Worm (Caenorhabditis elegans) whole organism, L2 larva: ENCODE results near the gene F47D12.6.

Experiments used
- ama-1 ChIP-seq: fragments of 150-350 bp; optimal IDR thresholded peaks from 2 replicates; lab custom pipeline; 2018; ENCODE audit warnings: inconsistent platforms
- blmp-1 ChIP-seq: sonication (generic microtip); optimal IDR thresholded peaks from 2 replicates; lab custom pipeline; 2017; ENCODE audit warnings: missing genetic modification characterization, mild to moderate bottlenecking, missing compliant biosample characterization, antibody characterized with exemption, moderate library complexity; ENCODE audit not compliant: insufficient read depth
- ceh-16 ChIP-seq: fragments of 150-350 bp; optimal IDR thresholded peaks from 2 replicates; lab custom pipeline; 2014; ENCODE audit warnings: missing biosample characterization, missing genetic modification characterization
- dmd-4 ChIP-seq: sonication (generic microtip); optimal IDR thresholded peaks from 2 replicates; lab custom pipeline; 2017; ENCODE audit warnings: missing biosample characterization, missing genetic modification characterization
- nhr-11 ChIP-seq: fragments of 150-350 bp; optimal IDR thresholded peaks from 2 replicates; lab custom pipeline; 2014; ENCODE audit warnings: missing biosample characterization, missing genetic modification characterization
- nhr-12 ChIP-seq: fragments of 150-350 bp; optimal IDR thresholded peaks from 2 replicates; lab custom pipeline; 2014; ENCODE audit warnings: missing biosample characterization, missing genetic modification characterization
- nhr-23 ChIP-seq: fragments of 150-350 bp; optimal IDR thresholded peaks from 2 replicates; lab custom pipeline; 2014; ENCODE audit warnings: missing biosample characterization, missing genetic modification reagents, missing genetic modification characterization
- nhr-237 ChIP-seq: fragments of 150-350 bp; optimal IDR thresholded peaks from 2 replicates; lab custom pipeline; 2014; ENCODE audit warnings: missing biosample characterization, missing genetic modification characterization
- snpc-4 ChIP-seq: fragments of 150-350 bp; optimal IDR thresholded peaks from 2 replicates; lab custom pipeline; 2014; ENCODE audit warnings: missing biosample characterization, missing genetic modification characterization
- unc-55 ChIP-seq: fragments of 150-350 bp; sonication (generic microtip); optimal IDR thresholded peaks from 3 replicates; lab custom pipeline; 2014; ENCODE audit warnings: missing biosample characterization, missing genetic modification reagents, missing genetic modification characterization
- ztf-1 ChIP-seq: fragments of 200-800 bp; sonication (Bioruptor generic); conservative IDR thresholded peaks from 2 replicates; pipeline ENCODE4 v1.3.6; 2022; ENCODE audit warnings: missing genetic modification characterization, missing compliant biosample characterization
- ztf-11 ChIP-seq: sonication (generic microtip); optimal IDR thresholded peaks from 2 replicates; lab custom pipeline; 2017; ENCODE audit warnings: missing biosample characterization, missing genetic modification characterization

DNA sequence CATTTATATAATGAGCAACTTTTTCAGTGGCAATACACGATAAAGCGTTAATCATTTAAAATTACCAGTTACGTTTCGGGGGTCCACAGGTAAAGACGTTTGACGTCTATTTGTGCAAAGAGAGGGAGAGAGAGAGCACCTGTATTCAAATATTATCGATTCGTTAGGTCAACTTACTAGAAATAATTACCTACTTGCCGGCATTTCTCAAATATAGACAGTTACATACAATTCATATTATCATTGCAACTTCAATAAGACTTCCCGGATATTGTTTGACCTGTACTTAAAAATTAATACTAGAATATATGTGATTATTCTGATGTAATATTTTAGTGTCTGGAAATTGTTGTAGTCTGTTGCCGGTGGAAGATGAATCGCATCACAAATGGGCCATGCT, 1.2 kb downstream of the F47D12.6 start, which contains the start of gene gadr-3:
- TF ChIP-seq blmp-1 (tag; lab: Kevin White, UChicago) (no peak), nhr-23 (no peak), nhr-11 (tag; lab: Kevin White, UChicago) (no peak), ztf-1 (GFP tag; lab: Robert Waterston, UW) (no peak), snpc-4 (no peak), unc-55 (GFP tag; lab: Kevin White, UChicago) (no peak), ama-1 (no peak), nhr-12 (tag; lab: Kevin White, UChicago) (no peak), ztf-11 (no peak), ceh-16 (tag; lab: Kevin White, UChicago) (no peak), nhr-237 (tag; lab: Kevin White, UChicago) (no peak), dmd-4 (tag; lab: Kevin White, UChicago) (no peak)
